Worm (Caenorhabditis elegans): ENCODE results near the gene F53A9.1.

F53A9.1 gene

ce11 chrX:8676088-8676779 is 35.2 kb upstream of the F53A9.1 start (continued):
- no peak for TF ChIP-seq hlh-26 (GFP tag; conservative IDR thresholded peaks at IDR 0.05)
- TF ChIP-seq F10E7.11 (tag; optimal IDR thresholded peaks at IDR 0.05), result no peak
- no peak for TF ChIP-seq nfya-1 (tag; optimal IDR thresholded peaks at IDR 0.05; ENCODE audit: borderline replicate concordance, insufficient read depth)
- no peak for TF ChIP-seq snpc-1.3 (tag; optimal IDR thresholded peaks at IDR 0.05; ENCODE audit: insufficient read depth)
- TF ChIP-seq pha-4 (tag; optimal IDR thresholded peaks at IDR 0.05), result no peak
- 0 out of 2 replicates have a peak, but pooled peaks have one; percentile 53 for TF ChIP-seq let-526 (GFP tag; IDR thresholded peaks at IDR 0.05)
- TF ChIP-seq ekl-4 (GFP tag; IDR thresholded peaks at IDR 0.05), result no peak
- TF ChIP-seq C17E4.6 (GFP tag; IDR thresholded peaks at IDR 0.05), result no peak
- no peak for TF ChIP-seq zfh-2 (GFP tag; conservative IDR thresholded peaks at IDR 0.05)
- TF ChIP-seq D2030.7 (GFP tag; IDR thresholded peaks at IDR 0.05), result no peak
- TF ChIP-seq bed-1 (GFP tag; IDR thresholded peaks at IDR 0.05), result no peak
- no peak for TF ChIP-seq ama-1 (optimal IDR thresholded peaks at IDR 0.05)
- TF ChIP-seq ama-1 (GFP tag; optimal IDR thresholded peaks at IDR 0.05), result no peak
- no peak for TF ChIP-seq attf-3 (GFP tag; conservative IDR thresholded peaks at IDR 0.05)
- TF ChIP-seq egrh-3 (GFP tag; IDR thresholded peaks at IDR 0.05), result no peak
- no peak for TF ChIP-seq unc-130 (GFP tag; optimal IDR thresholded peaks at IDR 0.05)
- TF ChIP-seq ztf-3 (GFP tag; optimal IDR thresholded peaks at IDR 0.05), result no peak
- TF ChIP-seq lin-26 (GFP tag; IDR thresholded peaks at IDR 0.05), result peak; percentile 34; the same call in 1 of the 2 replicates
- no peak for TF ChIP-seq tbp1 (GFP tag; optimal IDR thresholded peaks at IDR 0.05)
- no peak for TF ChIP-seq gei-17 (GFP tag; optimal IDR thresholded peaks at IDR 0.05)
- TF ChIP-seq Y95B8A.8 (GFP tag; IDR thresholded peaks at IDR 0.05), result no peak
- TF ChIP-seq F49E8.2 (tag; optimal IDR thresholded peaks at IDR 0.05; ENCODE audit: insufficient read depth), result no peak
- no peak for TF ChIP-seq lag-1 (GFP tag; IDR thresholded peaks at IDR 0.05)
- TF ChIP-seq chd-7 (tag; optimal IDR thresholded peaks at IDR 0.05), result peak; percentile 20
- TF ChIP-seq C06A6.2 (GFP tag; conservative IDR thresholded peaks at IDR 0.05), result no peak
- TF ChIP-seq tlf-1 (GFP tag; optimal IDR thresholded peaks at IDR 0.05), result no peak
- TF ChIP-seq cebp-1 (GFP tag; IDR thresholded peaks at IDR 0.05), result no peak
- TF ChIP-seq cebp-1 (tag; optimal IDR thresholded peaks at IDR 0.05), result peak; percentile 52
- no peak for TF ChIP-seq madf-3 (GFP tag; IDR thresholded peaks at IDR 0.05)
- 0 out of 2 replicates have a peak, but pooled peaks have one; percentile 48 for TF ChIP-seq egl-44 (GFP tag; IDR thresholded peaks at IDR 0.05)
- no peak for TF ChIP-seq ztf-22 (GFP tag; optimal IDR thresholded peaks at IDR 0.05)
- TF ChIP-seq lin-40 (tag; optimal IDR thresholded peaks at IDR 0.05), result peak; percentile 64
- TF ChIP-seq nhr-80 (tag; optimal IDR thresholded peaks at IDR 0.05), result peak; percentile 88
- TF ChIP-seq ztf-18 (tag; optimal IDR thresholded peaks at IDR 0.05), result no peak
- no peak for TF ChIP-seq ztf-25 (GFP tag; IDR thresholded peaks at IDR 0.05)
- no peak for TF ChIP-seq let-607 (tag; optimal IDR thresholded peaks at IDR 0.05)
- no peak for TF ChIP-seq mes-4 (tag; optimal IDR thresholded peaks at IDR 0.05)
- TF ChIP-seq madf-8 (GFP tag; conservative IDR thresholded peaks at IDR 0.05), result no peak
- no peak for TF ChIP-seq rcor-1 (GFP tag; IDR thresholded peaks at IDR 0.05)
- TF ChIP-seq T07F8.4 (tag; optimal IDR thresholded peaks at IDR 0.05), result no peak
- no peak for TF ChIP-seq ceh-58 (GFP tag; IDR thresholded peaks at IDR 0.05)
- TF ChIP-seq madf-10 (tag; optimal IDR thresholded peaks at IDR 0.05), result no peak
